Worm (Caenorhabditis elegans): Measurements from ENCODE around the gene fbxb-55.

fbxb-55 gene

DNA sequence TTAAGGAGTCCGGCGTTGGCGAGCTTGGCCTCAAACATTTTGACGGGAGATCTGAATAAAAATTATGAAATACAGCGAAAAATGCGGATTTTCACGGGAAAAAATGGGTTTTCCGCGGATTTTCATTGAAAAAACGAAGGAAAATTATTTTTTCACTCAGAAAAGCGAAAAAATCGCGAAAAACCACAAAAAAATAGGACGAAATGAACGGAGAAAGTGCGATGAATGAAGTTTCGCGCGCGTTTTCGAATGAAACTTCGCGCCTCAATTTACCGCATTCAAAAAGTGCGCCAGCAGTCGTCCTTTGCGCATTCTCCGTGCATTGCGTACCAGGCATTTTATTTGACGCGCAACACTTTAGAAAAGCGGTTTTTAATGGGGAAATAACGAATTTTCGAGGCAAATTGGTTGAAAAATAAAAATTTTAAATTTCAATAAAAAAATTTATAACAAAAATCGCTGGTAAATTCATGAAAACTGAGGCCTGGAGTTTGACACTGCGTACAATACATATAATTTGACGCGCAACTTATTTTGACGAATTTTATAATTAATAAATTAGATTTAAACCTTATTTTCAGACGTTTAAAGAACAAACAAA is 19.1 kb upstream of the fbxb-55 start, which contains the start of gene pcn-1 (continued):
- TF ChIP-seq M03D4.4 (tag; optimal IDR thresholded peaks at IDR 0.05) = peak; percentile 12
- no peak for TF ChIP-seq snpc-4 (tag; optimal IDR thresholded peaks at IDR 0.05)
- TF ChIP-seq mep-1 (tag; optimal IDR thresholded peaks at IDR 0.05) = peak; percentile 89
- TF ChIP-seq ham-2 (GFP tag; optimal IDR thresholded peaks at IDR 0.05) = no peak
- peak; percentile 45 for TF ChIP-seq ceh-43 (GFP tag; optimal IDR thresholded peaks at IDR 0.05)
- TF ChIP-seq unc-120 (tag; optimal IDR thresholded peaks at IDR 0.05; ENCODE audit: poor library complexity, severe bottlenecking) = peak; percentile 22
- TF ChIP-seq bed-3 (GFP tag; optimal IDR thresholded peaks at IDR 0.05) = no peak

DNA sequence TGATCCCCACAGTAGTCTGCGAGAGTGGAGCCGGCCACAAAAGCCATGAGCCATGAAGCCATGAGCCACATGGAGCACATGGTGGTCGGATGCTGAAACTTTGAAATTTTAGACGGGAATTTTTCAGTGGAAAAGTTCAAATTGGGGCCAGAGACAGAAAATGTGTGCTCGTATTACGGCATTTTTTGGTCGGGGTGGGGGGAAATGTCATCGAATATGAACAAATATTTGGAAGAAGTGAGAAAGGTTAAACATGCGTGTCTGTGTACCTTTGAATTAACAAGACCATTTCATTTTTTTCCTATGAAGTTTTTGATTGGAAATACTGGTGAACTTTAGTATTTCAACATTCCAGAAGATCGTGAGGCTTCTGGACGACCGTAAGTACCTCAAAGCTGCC is 17.0 kb upstream of the fbxb-55 start, which contains the start of gene wrt-5:
Gene wrt-5, minus strand, starts transcription at position 101 of the 400 bp plus-strand sequence.
- TF ChIP-seq zip-8 (tag; optimal IDR thresholded peaks at IDR 0.05) (no peak), ztf-11 (tag; optimal IDR thresholded peaks at IDR 0.05) (no peak), unc-120 (tag; optimal IDR thresholded peaks at IDR 0.05; ENCODE audit: poor library complexity, severe bottlenecking) (no peak), pha-4 (tag; optimal IDR thresholded peaks at IDR 0.05) (no peak), ces-1 (GFP tag; optimal IDR thresholded peaks at IDR 0.05) (no peak), unc-39 (tag; optimal IDR thresholded peaks at IDR 0.05) (no peak), mep-1 (tag; optimal IDR thresholded peaks at IDR 0.05) (no peak), elt-1 (tag; optimal IDR thresholded peaks at IDR 0.05; ENCODE audit: borderline replicate concordance, insufficient read depth) (no peak)

DNA sequence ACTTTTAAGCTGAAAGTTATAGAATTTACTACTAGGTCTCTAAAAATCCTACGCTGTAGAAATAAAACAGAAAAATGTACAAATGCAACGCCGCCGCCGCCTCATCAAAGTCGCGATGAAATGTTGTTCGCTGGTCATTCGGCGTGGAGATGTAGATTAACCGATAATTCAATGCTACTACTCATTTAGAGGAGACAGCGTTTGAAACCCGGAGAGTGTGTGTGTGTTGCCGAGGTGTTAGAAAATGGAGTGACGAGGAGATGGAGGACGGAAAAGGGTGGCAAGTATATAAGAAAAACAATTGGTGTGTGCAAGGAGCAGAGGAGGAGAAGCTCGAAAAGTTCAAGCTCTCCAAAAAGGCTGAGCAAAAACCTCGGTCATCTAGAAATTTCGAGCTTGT is 16.3 kb upstream of the fbxb-55 start:
- TF ChIP-seq ces-1 (GFP tag; optimal IDR thresholded peaks at IDR 0.05) (peak; percentile 82), ham-2 (GFP tag; optimal IDR thresholded peaks at IDR 0.05) (no peak)

DNA sequence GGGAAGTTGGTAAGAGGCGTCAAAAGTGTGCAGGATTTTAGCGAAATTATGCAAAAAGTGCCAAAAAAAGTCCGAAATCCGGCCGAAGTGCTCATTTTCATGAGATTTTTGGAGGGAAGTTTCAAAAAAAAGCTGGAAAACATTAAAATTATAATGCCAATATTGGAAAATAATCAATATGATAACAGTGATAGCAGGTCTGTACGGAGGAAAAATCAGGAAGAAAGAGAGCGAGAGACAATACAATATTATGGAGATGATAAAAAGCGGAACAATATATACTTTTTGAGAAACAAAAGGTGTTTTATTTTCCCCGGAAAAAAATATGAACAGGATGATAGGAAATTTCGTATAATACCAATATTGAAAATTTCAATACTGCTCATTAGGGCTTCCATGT is 15.2 kb upstream of the fbxb-55 start:
- no peak for TF ChIP-seq hlh-1 (tag; optimal IDR thresholded peaks at IDR 0.05)
- no peak for TF ChIP-seq pha-4 (tag; optimal IDR thresholded peaks at IDR 0.05)
- no peak for TF ChIP-seq unc-62 (GFP tag; optimal IDR thresholded peaks at IDR 0.05)
- no peak for TF ChIP-seq nhr-76 (tag; optimal IDR thresholded peaks at IDR 0.05)
- TF ChIP-seq mep-1 (tag; optimal IDR thresholded peaks at IDR 0.05) = no peak
- TF ChIP-seq unc-120 (tag; optimal IDR thresholded peaks at IDR 0.05; ENCODE audit: poor library complexity, severe bottlenecking) = no peak
- no peak for TF ChIP-seq mab-5 (tag; optimal IDR thresholded peaks at IDR 0.05)
- TF ChIP-seq blmp-1 (tag; optimal IDR thresholded peaks at IDR 0.05) = no peak
- TF ChIP-seq elt-1 (tag; optimal IDR thresholded peaks at IDR 0.05; ENCODE audit: borderline replicate concordance, insufficient read depth) = no peak

DNA sequence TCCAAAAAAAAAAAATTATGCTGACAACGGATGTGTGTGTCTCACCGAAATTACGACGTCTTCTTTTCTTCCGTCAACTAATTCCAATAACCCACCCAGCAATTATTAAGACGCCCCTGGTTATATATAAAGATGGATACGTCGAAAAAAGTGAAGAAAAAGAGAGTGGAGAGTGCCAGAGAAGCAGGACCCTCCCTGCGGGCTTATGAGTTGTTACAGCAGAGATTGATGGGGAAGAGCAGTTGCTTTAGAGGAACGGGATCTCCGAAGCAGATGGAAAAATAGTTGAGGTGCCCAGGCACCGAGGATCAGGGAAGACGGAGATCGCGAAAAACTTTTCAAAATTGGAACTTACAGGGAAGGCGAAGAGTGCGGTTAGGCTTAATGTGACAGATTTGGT is 13.3 kb upstream of the fbxb-55 start:
- no peak for TF ChIP-seq M03D4.4 (tag; optimal IDR thresholded peaks at IDR 0.05)
- TF ChIP-seq ceh-83 (GFP tag; optimal IDR thresholded peaks at IDR 0.05) = no peak
- no peak for TF ChIP-seq ham-2 (GFP tag; optimal IDR thresholded peaks at IDR 0.05)
- peak; percentile 30 for TF ChIP-seq unc-62 (GFP tag; optimal IDR thresholded peaks at IDR 0.05)
- TF ChIP-seq ceh-39 (tag; optimal IDR thresholded peaks at IDR 0.05) = no peak
- no peak for TF ChIP-seq cnd-1 (tag; optimal IDR thresholded peaks at IDR 0.05)
- TF ChIP-seq elt-3 (tag; optimal IDR thresholded peaks at IDR 0.05) = no peak
- no peak for TF ChIP-seq nhr-12 (tag; optimal IDR thresholded peaks at IDR 0.05)
- TF ChIP-seq unc-120 (tag; optimal IDR thresholded peaks at IDR 0.05; ENCODE audit: poor library complexity, severe bottlenecking) = peak; percentile 30
- TF ChIP-seq nhr-237 (tag; optimal IDR thresholded peaks at IDR 0.05) = no peak
- TF ChIP-seq flh-1 (GFP tag; optimal IDR thresholded peaks at IDR 0.05) = no peak
- TF ChIP-seq hlh-1 (tag; optimal IDR thresholded peaks at IDR 0.05) = peak; percentile 84
- TF ChIP-seq ces-1 (GFP tag; optimal IDR thresholded peaks at IDR 0.05) = no peak
- TF ChIP-seq snpc-4 (tag; optimal IDR thresholded peaks at IDR 0.05) = no peak
- no peak for TF ChIP-seq lsy-2 (tag; optimal IDR thresholded peaks at IDR 0.05)
- TF ChIP-seq lin-32 (GFP tag; optimal IDR thresholded peaks at IDR 0.05) = no peak
- no peak for TF ChIP-seq nhr-2 (tag; optimal IDR thresholded peaks at IDR 0.05)
- no peak for TF ChIP-seq elt-1 (tag; optimal IDR thresholded peaks at IDR 0.05; ENCODE audit: borderline replicate concordance, insufficient read depth)
- no peak for TF ChIP-seq sem-2 (GFP tag; optimal IDR thresholded peaks at IDR 0.05)

DNA sequence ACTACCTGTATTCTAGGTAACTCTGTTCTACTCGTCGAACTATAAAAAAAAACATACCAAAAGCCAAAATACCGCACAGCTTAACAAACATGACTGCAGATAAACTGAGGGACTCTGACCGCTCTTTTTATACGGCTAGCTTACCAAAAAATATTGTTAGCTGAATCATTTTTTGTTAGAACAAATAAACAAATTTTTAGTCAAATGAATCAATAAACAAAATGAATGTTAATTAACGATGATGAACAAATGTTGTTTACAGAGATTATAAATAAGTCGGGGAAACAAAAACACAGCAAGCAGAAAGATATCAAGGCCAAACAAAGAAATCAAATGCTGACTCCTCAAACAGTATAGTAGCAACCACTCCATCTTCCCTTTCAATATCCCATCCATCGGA is 5.0 kb upstream of the fbxb-55 start, which contains the start of gene ilys-6:
Gene ilys-6, minus strand, starts transcription at position 101 of the 400 bp plus-strand sequence.
- no peak for TF ChIP-seq unc-62 (GFP tag; optimal IDR thresholded peaks at IDR 0.05)
- TF ChIP-seq zip-8 (tag; optimal IDR thresholded peaks at IDR 0.05) = no peak
- no peak for TF ChIP-seq ces-1 (GFP tag; optimal IDR thresholded peaks at IDR 0.05)
- TF ChIP-seq hlh-1 (tag; optimal IDR thresholded peaks at IDR 0.05) = no peak
- TF ChIP-seq lsy-2 (tag; optimal IDR thresholded peaks at IDR 0.05) = no peak
- no peak for TF ChIP-seq drap-1 (GFP tag; optimal IDR thresholded peaks at IDR 0.05)
- no peak for TF ChIP-seq nhr-12 (tag; optimal IDR thresholded peaks at IDR 0.05)
- TF ChIP-seq sem-2 (GFP tag; optimal IDR thresholded peaks at IDR 0.05) = no peak
- no peak for TF ChIP-seq nhr-2 (tag; optimal IDR thresholded peaks at IDR 0.05)
- TF ChIP-seq ceh-39 (tag; optimal IDR thresholded peaks at IDR 0.05) = no peak
- no peak for TF ChIP-seq elt-1 (tag; optimal IDR thresholded peaks at IDR 0.05; ENCODE audit: borderline replicate concordance, insufficient read depth)
- TF ChIP-seq lin-32 (GFP tag; optimal IDR thresholded peaks at IDR 0.05) = no peak
- TF ChIP-seq sptf-1 (tag; optimal IDR thresholded peaks at IDR 0.05) = no peak
